Fruit fly (Drosophila melanogaster): Measurements from ENCODE around the gene salr.

The salr gene

DNA sequence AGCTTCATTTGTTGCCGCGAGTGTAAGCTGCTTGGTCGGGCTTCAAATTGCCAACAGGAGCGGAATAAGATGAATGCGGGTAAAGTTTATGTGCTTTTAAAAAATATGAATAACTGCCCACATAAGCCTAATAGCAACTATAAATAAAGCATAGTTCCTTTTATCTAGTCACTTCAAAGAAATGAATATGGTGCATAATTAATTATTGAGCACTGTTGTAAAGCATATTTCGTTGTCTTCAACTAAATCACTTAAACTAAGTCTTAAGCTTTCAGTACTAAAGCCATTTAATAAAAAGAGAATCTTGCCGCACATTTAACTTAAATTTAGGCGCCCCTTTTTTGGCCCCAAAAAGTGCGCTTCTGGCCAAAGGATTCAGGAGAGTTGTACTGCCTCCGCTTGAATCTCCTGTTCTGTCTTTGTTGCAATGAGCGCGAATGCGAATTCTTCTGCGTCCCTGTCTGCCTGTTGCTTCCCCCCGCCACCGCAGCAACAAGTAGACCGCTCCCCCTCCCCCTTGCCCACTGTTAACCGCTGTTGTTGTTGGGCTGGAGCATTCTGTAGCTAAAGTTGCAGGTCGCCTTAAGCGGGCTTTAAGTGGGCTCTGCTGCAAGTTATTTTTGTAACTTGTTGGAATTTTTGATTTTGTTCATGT, 40.9 kb downstream of the salr start:
- TF ChIP-seq br (GFP tag; optimal IDR thresholded peaks at IDR 0.05) (peak; percentile 53), Jra (GFP tag; optimal IDR thresholded peaks at IDR 0.05) (peak; percentile 5), h (GFP tag; optimal IDR thresholded peaks at IDR 0.05) (no peak), rgr (GFP tag; optimal IDR thresholded peaks at IDR 0.05) (peak; percentile 52), Rel (GFP tag; optimal IDR thresholded peaks at IDR 0.05) (no peak), Rel (tag; optimal IDR thresholded peaks at IDR 0.05) (no peak), Hr83 (GFP tag; optimal IDR thresholded peaks at IDR 0.05; ENCODE audit: poor library complexity, severe bottlenecking) (no peak), CrebA (GFP tag; optimal IDR thresholded peaks at IDR 0.05; ENCODE audit: borderline replicate concordance) (no peak), psq (GFP tag; optimal IDR thresholded peaks at IDR 0.05) (peak; percentile 36), Hnf4 (GFP tag; optimal IDR thresholded peaks at IDR 0.05) (peak; percentile 19), CG32264 (GFP tag; optimal IDR thresholded peaks at IDR 0.05) (no peak), sv (GFP tag; optimal IDR thresholded peaks at IDR 0.05) (no peak), CG9705 (GFP tag; optimal IDR thresholded peaks at IDR 0.05) (no peak), ey (GFP tag; optimal IDR thresholded peaks at IDR 0.05) (peak; percentile 63), Sp1 (GFP tag; optimal IDR thresholded peaks at IDR 0.05) (peak; percentile 70), foxo (GFP tag; optimal IDR thresholded peaks at IDR 0.05) (no peak), usp (GFP tag; optimal IDR thresholded peaks at IDR 0.05) (no peak), Abd-B (GFP tag; optimal IDR thresholded peaks at IDR 0.05) (no peak), dsf (GFP tag; optimal IDR thresholded peaks at IDR 0.05; ENCODE audit: borderline replicate concordance) (no peak), OdsH (GFP tag; optimal IDR thresholded peaks at IDR 0.05) (peak; percentile 48), tai (GFP tag; optimal IDR thresholded peaks at IDR 0.05) (peak; percentile 43), HLH106 (tag; optimal IDR thresholded peaks at IDR 0.05) (peak; percentile 1), dmrt93B (GFP tag; optimal IDR thresholded peaks at IDR 0.05) (no peak), GATAd (GFP tag; optimal IDR thresholded peaks at IDR 0.05) (no peak)

DNA sequence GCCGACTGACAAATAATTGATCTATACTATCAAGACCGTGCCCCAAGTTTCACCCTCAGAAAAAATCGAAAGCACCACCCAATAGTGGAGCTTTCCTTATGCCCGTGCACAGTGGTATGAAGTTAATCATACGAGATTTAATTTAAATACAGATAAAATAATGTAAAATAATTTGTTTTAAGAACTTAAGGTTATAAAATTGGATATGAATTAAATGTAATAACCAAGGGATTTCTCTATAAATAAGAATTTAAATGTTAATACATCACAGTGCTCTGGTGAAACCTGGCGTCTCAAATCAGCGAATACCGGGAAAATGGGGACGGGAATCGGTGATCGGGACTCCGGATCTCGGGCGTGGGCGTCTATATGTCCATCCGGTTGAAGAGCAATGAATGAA, 44.4 kb downstream of the salr start:
- TF ChIP-seq br (GFP tag; optimal IDR thresholded peaks at IDR 0.05) (no peak), ey (GFP tag; optimal IDR thresholded peaks at IDR 0.05) (no peak), rgr (GFP tag; optimal IDR thresholded peaks at IDR 0.05) (no peak), dsf (GFP tag; optimal IDR thresholded peaks at IDR 0.05; ENCODE audit: borderline replicate concordance) (no peak), dmrt93B (GFP tag; optimal IDR thresholded peaks at IDR 0.05) (no peak)

DNA sequence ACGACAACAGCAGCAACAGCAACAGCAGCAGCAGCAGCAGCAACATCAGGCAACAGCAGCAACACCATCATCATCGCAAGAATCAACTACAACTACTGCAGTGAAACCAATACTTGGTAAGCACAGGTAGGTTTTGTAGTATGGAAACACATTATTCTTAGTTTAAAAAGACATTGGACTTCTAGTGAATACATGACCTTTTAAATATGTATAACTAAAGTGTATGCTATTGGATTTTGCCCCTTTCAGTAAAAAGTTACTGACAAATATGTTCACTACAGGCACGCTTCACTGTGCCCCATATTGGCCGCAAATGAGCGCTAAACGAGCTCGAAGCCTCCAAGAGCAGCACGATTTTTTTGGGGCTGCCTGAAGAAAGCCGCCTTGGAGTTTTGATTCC, 46.8 kb downstream of the salr start:
- TF ChIP-seq sv (GFP tag; optimal IDR thresholded peaks at IDR 0.05) (no peak), Hr83 (GFP tag; optimal IDR thresholded peaks at IDR 0.05; ENCODE audit: poor library complexity, severe bottlenecking) (no peak), usp (GFP tag; optimal IDR thresholded peaks at IDR 0.05) (no peak), Hnf4 (GFP tag; optimal IDR thresholded peaks at IDR 0.05) (peak; percentile 42), Dif (GFP tag; optimal IDR thresholded peaks at IDR 0.05; ENCODE audit: partially characterized antibody) (no peak), rgr (GFP tag; optimal IDR thresholded peaks at IDR 0.05) (peak; percentile 40), sage (GFP tag; optimal IDR thresholded peaks at IDR 0.05) (no peak), Rel (GFP tag; optimal IDR thresholded peaks at IDR 0.05) (no peak), Rel (tag; optimal IDR thresholded peaks at IDR 0.05) (no peak), br (GFP tag; optimal IDR thresholded peaks at IDR 0.05) (peak; percentile 59), Jra (GFP tag; optimal IDR thresholded peaks at IDR 0.05) (no peak), Mio (GFP tag; optimal IDR thresholded peaks at IDR 0.05) (no peak), OdsH (GFP tag; optimal IDR thresholded peaks at IDR 0.05) (peak; percentile 41), h (GFP tag; optimal IDR thresholded peaks at IDR 0.05) (no peak), Dfd (GFP tag; optimal IDR thresholded peaks at IDR 0.05) (peak; percentile 79), CG32264 (GFP tag; optimal IDR thresholded peaks at IDR 0.05) (no peak), dmrt93B (GFP tag; optimal IDR thresholded peaks at IDR 0.05) (no peak), brk (GFP tag; optimal IDR thresholded peaks at IDR 0.05) (no peak), lola (GFP tag; optimal IDR thresholded peaks at IDR 0.05) (no peak), woc (GFP tag; optimal IDR thresholded peaks at IDR 0.05) (peak; percentile 54), CrebA (GFP tag; optimal IDR thresholded peaks at IDR 0.05; ENCODE audit: borderline replicate concordance) (no peak), jim (GFP tag; optimal IDR thresholded peaks at IDR 0.05) (no peak), dl (GFP tag; optimal IDR thresholded peaks at IDR 0.05; ENCODE audit: insufficient read depth in 1 of 2, partially characterized antibody in 2 of 2) (no peak), pan (optimal IDR thresholded peaks at IDR 0.05) (no peak), Myc (optimal IDR thresholded peaks at IDR 0.05) (no peak), Hr78 (GFP tag; optimal IDR thresholded peaks at IDR 0.05) (no peak), Sp1 (GFP tag; optimal IDR thresholded peaks at IDR 0.05) (peak; percentile 10), GATAd (GFP tag; optimal IDR thresholded peaks at IDR 0.05) (no peak), psq (GFP tag; optimal IDR thresholded peaks at IDR 0.05) (no peak), ey (GFP tag; optimal IDR thresholded peaks at IDR 0.05) (peak; percentile 51), HLH106 (tag; optimal IDR thresholded peaks at IDR 0.05) (peak; percentile 33), tai (GFP tag; optimal IDR thresholded peaks at IDR 0.05) (no peak), CG9705 (GFP tag; optimal IDR thresholded peaks at IDR 0.05) (no peak), Vsx2 (GFP tag; optimal IDR thresholded peaks at IDR 0.05; ENCODE audit: partially characterized antibody) (no peak)

All from whole organism, wandering third instar larva.